Fruit fly (Drosophila melanogaster): ENCODE measurements around the gene Ack.
A peak's percentile ranks its signal among the peaks of the same experiment; 100 is the strongest.

Ack gene

DNA sequence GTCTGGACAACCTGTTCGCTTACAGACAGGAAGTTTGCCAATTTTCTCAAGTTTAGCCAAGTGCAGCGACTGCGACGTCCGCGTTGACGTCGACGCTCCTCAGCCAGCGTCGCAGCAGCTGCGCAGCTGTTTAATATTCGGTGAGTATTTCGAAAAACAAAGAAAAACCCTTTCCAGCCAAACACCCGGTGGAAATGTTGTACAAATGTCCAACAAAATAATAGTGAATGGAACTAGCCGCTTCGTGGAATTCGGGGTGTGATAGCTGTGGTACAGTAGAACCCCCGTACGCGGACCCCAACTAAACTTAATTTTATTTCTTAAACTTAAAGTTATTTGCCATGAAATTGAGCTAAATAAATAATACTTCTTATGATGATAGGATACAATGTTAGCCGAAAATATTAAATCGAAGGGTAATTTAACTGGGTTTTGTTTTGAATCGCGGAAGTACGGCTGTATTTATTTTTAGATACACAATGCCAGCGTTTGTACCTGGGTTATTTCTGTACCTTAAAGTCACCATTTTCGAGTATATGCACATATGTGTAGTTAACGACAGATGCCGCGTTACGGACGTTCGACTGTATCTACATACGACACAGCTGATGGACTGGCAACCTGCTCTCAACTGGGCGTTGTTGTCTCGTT is 983 bp downstream of the Ack start (continued):
- no peak for TF ChIP-seq fd102C (GFP tag; optimal IDR thresholded peaks at IDR 0.05)
- peak; percentile 29 for TF ChIP-seq Kr (GFP tag; optimal IDR thresholded peaks at IDR 0.05)
- peak; percentile 18 for TF ChIP-seq her (GFP tag; optimal IDR thresholded peaks at IDR 0.05)
- no peak for TF ChIP-seq CG7963 (GFP tag; IDR thresholded peaks at IDR 0.05; ENCODE audit: partially characterized antibody)
- peak; percentile 42 for TF ChIP-seq CG18476 (GFP tag; optimal IDR thresholded peaks at IDR 0.05)
- TF ChIP-seq bsh (GFP tag; optimal IDR thresholded peaks at IDR 0.05): peak; percentile 21 to 73
- peak; percentile 58 for TF ChIP-seq tgo (GFP tag; IDR thresholded peaks at IDR 0.05)
- peak; percentile 51 to 82 for TF ChIP-seq Hr51 (GFP tag; optimal IDR thresholded peaks at IDR 0.05)
- TF ChIP-seq nom (GFP tag; optimal IDR thresholded peaks at IDR 0.05): no peak
- no peak for TF ChIP-seq nerfin-2 (GFP tag; IDR thresholded peaks at IDR 0.05; ENCODE audit: partially characterized antibody)
- TF ChIP-seq tap (tag; optimal IDR thresholded peaks at IDR 0.05): peak; percentile 61
- TF ChIP-seq grau (tag; optimal IDR thresholded peaks at IDR 0.05): peak; percentile 97
- TF ChIP-seq CG9609 (GFP tag; optimal IDR thresholded peaks at IDR 0.05): peak; percentile 56
- peak; percentile 90 for TF ChIP-seq Med (GFP tag)
- peak; percentile 79 for TF ChIP-seq twi (tag; optimal IDR thresholded peaks at IDR 0.05)
- no peak for TF ChIP-seq CG11696 (GFP tag; IDR thresholded peaks at IDR 0.05)
- TF ChIP-seq trem (tag; optimal IDR thresholded peaks at IDR 0.05): peak; percentile 62
- no peak for TF ChIP-seq BEAF-32 (GFP tag; optimal IDR thresholded peaks at IDR 0.05)
- TF ChIP-seq CG3838 (GFP tag; optimal IDR thresholded peaks at IDR 0.05): no peak
- peak; percentile 64 for TF ChIP-seq CG12155 (GFP tag; optimal IDR thresholded peaks at IDR 0.05)
- no peak for TF ChIP-seq cato (GFP tag; optimal IDR thresholded peaks at IDR 0.05; ENCODE audit: borderline replicate concordance)
- TF ChIP-seq Hr39 (optimal IDR thresholded peaks at IDR 0.05): no peak
- TF ChIP-seq CG17612 (GFP tag; IDR thresholded peaks at IDR 0.05): no peak
- TF ChIP-seq CG11398 (GFP tag; optimal IDR thresholded peaks at IDR 0.05): peak; percentile 35
- TF ChIP-seq CG18619 (GFP tag; optimal IDR thresholded peaks at IDR 0.05): peak; percentile 72
- TF ChIP-seq CG7839 (tag; optimal IDR thresholded peaks at IDR 0.05): peak; percentile 85
- no peak for TF ChIP-seq sr (GFP tag; IDR thresholded peaks at IDR 0.05)
- TF ChIP-seq CG17359 (tag; optimal IDR thresholded peaks at IDR 0.05): peak; percentile 73
- peak; percentile 58 for TF ChIP-seq HmgZ (tag; optimal IDR thresholded peaks at IDR 0.05)
- no peak for TF ChIP-seq gcm2 (GFP tag; optimal IDR thresholded peaks at IDR 0.05)
- TF ChIP-seq CG6813 (GFP tag; optimal IDR thresholded peaks at IDR 0.05): peak; percentile 45
- TF ChIP-seq vnd (GFP tag; IDR thresholded peaks at IDR 0.05; ENCODE audit: partially characterized antibody): no peak
- no peak for TF ChIP-seq usp (GFP tag; optimal IDR thresholded peaks at IDR 0.05)
- TF ChIP-seq ewg (GFP tag; optimal IDR thresholded peaks at IDR 0.05): peak; percentile 56
- peak; percentile 67 for TF ChIP-seq croc (GFP tag; conservative IDR thresholded peaks at IDR 0.05)
- TF ChIP-seq lov (optimal IDR thresholded peaks at IDR 0.05): no peak
- TF ChIP-seq lov (GFP tag; IDR thresholded peaks at IDR 0.05): 0 out of 3 replicates have a peak, but pooled peaks have one; percentile 30
- peak; percentile 71 for TF ChIP-seq sim (GFP tag; IDR thresholded peaks at IDR 0.05)
- peak; percentile 76 for TF ChIP-seq bcd (GFP tag; optimal IDR thresholded peaks at IDR 0.05)
- TF ChIP-seq onecut (GFP tag; IDR thresholded peaks at IDR 0.05): peak; percentile 39; the same call in 1 of the 2 replicates
- TF ChIP-seq pnt (GFP tag; optimal IDR thresholded peaks at IDR 0.05): peak; percentile 20
- no peak for TF ChIP-seq Trl (optimal IDR thresholded peaks at IDR 0.05)
- TF ChIP-seq Trl (GFP tag; optimal IDR thresholded peaks at IDR 0.05): peak; percentile 62
- TF ChIP-seq CG2120 (GFP tag; optimal IDR thresholded peaks at IDR 0.05): peak; percentile 84
- TF ChIP-seq gce (GFP tag; IDR thresholded peaks at IDR 0.05): 0 out of 3 replicates have a peak, but pooled peaks have one; percentile 32
- TF ChIP-seq CG14014 (GFP tag; IDR thresholded peaks at IDR 0.05): peak; percentile 44; the same call in 1 of the 2 replicates
- no peak for TF ChIP-seq CG17912 (GFP tag; optimal IDR thresholded peaks at IDR 0.05)
- no peak for TF ChIP-seq GATAe (GFP tag; conservative IDR thresholded peaks at IDR 0.05)
- TF ChIP-seq ham (GFP tag; IDR thresholded peaks at IDR 0.05): no peak
- peak; percentile 2 for TF ChIP-seq CG10565 (GFP tag; optimal IDR thresholded peaks at IDR 0.05)

Data from whole organism, embryonic.